Worm (Caenorhabditis elegans) whole organism, young adult: Measurements from ENCODE around the gene vamp-7.

Experiments
- B0035.1 ChIP-seq: sonication (generic microtip); optimal IDR thresholded peaks from 2 replicates; lab custom pipeline; 2016; ENCODE audit warnings: missing genetic modification characterization, mild to moderate bottlenecking, missing compliant biosample characterization, missing genotype, missing genetic modification reagents
- B0336.3 ChIP-seq: fragments of 200-800 bp; sonication (Bioruptor generic); IDR thresholded peaks from 2 replicates; pipeline ENCODE4 v1.3.6; 2022; ENCODE audit warnings: missing genetic modification characterization, missing compliant biosample characterization
- F33H1.4 ChIP-seq: fragments of 200-800 bp; sonication (Bioruptor generic); IDR thresholded peaks from 2 replicates; pipeline ENCODE4 v1.3.6; 2022; ENCODE audit warnings: missing genetic modification reagents, missing genetic modification characterization, missing compliant biosample characterization
- F37B4.10 ChIP-seq: fragments of 200-800 bp; sonication (Bioruptor generic); IDR thresholded peaks from 2 replicates; pipeline ENCODE4 v1.3.6; 2022; ENCODE audit warnings: missing genetic modification characterization, missing compliant biosample characterization
- F39B2.1 ChIP-seq: fragments of 200-800 bp; sonication (Bioruptor generic); IDR thresholded peaks from 2 replicates; pipeline ENCODE4 v1.3.6; 2022; ENCODE audit warnings: missing genetic modification reagents, missing genetic modification characterization, missing compliant biosample characterization
- F49E8.2 ChIP-seq: sonication (generic microtip); optimal IDR thresholded peaks from 3 replicates; lab custom pipeline; 2017; ENCODE audit warnings: missing genetic modification characterization, mild to moderate bottlenecking, missing compliant biosample characterization, antibody characterized with exemption, moderate library complexity; ENCODE audit not compliant: insufficient read depth
- K11D2.4 ChIP-seq: fragments of 200-800 bp; sonication (Bioruptor generic); IDR thresholded peaks from 2 replicates; pipeline ENCODE4 v1.3.6; 2022; ENCODE audit warnings: missing genetic modification reagents, missing genetic modification characterization, missing compliant biosample characterization
- K12H6.12 ChIP-seq: fragments of 200-800 bp; sonication (Bioruptor generic); optimal IDR thresholded peaks from 2 replicates; lab custom pipeline; 2018; ENCODE audit warnings: mild to moderate bottlenecking, missing genetic modification characterization, missing compliant biosample characterization
- T26A5.8 ChIP-seq: sonication (generic microtip); optimal IDR thresholded peaks from 2 replicates; lab custom pipeline; 2016; ENCODE audit warnings: missing genetic modification characterization, missing compliant biosample characterization
- Y53F4B.3 ChIP-seq: fragments of 200-800 bp; sonication (Bioruptor generic); IDR thresholded peaks from 2 replicates; pipeline ENCODE4 v1.3.6; 2022; ENCODE audit warnings: missing genetic modification reagents, missing genetic modification characterization, missing compliant biosample characterization
- Y56A3A.18 ChIP-seq: fragments of 200-800 bp; sonication (Bioruptor generic); IDR thresholded peaks from 2 replicates; pipeline ENCODE4 v1.3.6; 2022; ENCODE audit warnings: missing genetic modification reagents, missing genetic modification characterization, missing compliant biosample characterization
- aptf-3 ChIP-seq: fragments of 200-800 bp; sonication (Bioruptor generic); IDR thresholded peaks from 2 replicates; pipeline ENCODE4 v1.3.6; 2022; ENCODE audit warnings: missing genetic modification characterization, missing compliant biosample characterization
- atf-7 ChIP-seq: sonication (generic microtip); optimal IDR thresholded peaks from 2 replicates; lab custom pipeline; 2017; ENCODE audit warnings: mild to moderate bottlenecking, missing genetic modification characterization, missing compliant biosample characterization
- athp-1 ChIP-seq: sonication (generic microtip); optimal IDR thresholded peaks from 2 replicates; lab custom pipeline; 2017; ENCODE audit warnings: mild to moderate bottlenecking, missing genetic modification characterization, missing compliant biosample characterization
- ccch-3 ChIP-seq: fragments of 200-800 bp; sonication (Bioruptor generic); optimal IDR thresholded peaks from 2 replicates; lab custom pipeline; 2018; ENCODE audit warnings: mild to moderate bottlenecking, missing genetic modification characterization, missing compliant biosample characterization
- cebp-1 ChIP-seq, 2 experiments: fragments of 200-800 bp in 1 of 2; sonication (Bioruptor generic) in 1 of 2; sonication (generic microtip) in 1 of 2; IDR thresholded peaks in 1 of 2; optimal IDR thresholded peaks in 1 of 2; 2 replicates each; pipeline versions ENCODE4 v1.3.6 to Lab custom; 2017 to 2022; ENCODE audit warnings: missing compliant biosample characterization in 2 of 2, missing genetic modification characterization in 2 of 2, mild to moderate bottlenecking in 1 of 2, missing genetic modification reagents in 1 of 2, moderate library complexity in 1 of 2
- ceh-27 ChIP-seq: fragments of 200-800 bp; sonication (Bioruptor generic); optimal IDR thresholded peaks from 2 replicates; lab custom pipeline; 2018; ENCODE audit warnings: mild to moderate bottlenecking, missing genetic modification characterization, moderate library complexity, missing compliant biosample characterization
- ceh-58 ChIP-seq: fragments of 200-800 bp; sonication (Bioruptor generic); IDR thresholded peaks from 2 replicates; pipeline ENCODE4 v1.3.6; 2022; ENCODE audit warnings: missing genetic modification characterization, missing compliant biosample characterization
- dpff-1 ChIP-seq: sonication (generic microtip); optimal IDR thresholded peaks from 2 replicates; lab custom pipeline; 2017; ENCODE audit warnings: mild to moderate bottlenecking, missing genetic modification characterization, missing compliant biosample characterization
- dpl-1 ChIP-seq: fragments of 150-350 bp; optimal IDR thresholded peaks from 2 replicates; lab custom pipeline; 2014; ENCODE audit warnings: missing biosample characterization, missing genetic modification reagents, missing genetic modification characterization
- egrh-3 ChIP-seq: fragments of 200-800 bp; sonication (Bioruptor generic); IDR thresholded peaks from 2 replicates; pipeline ENCODE4 v1.3.6; 2022; ENCODE audit warnings: missing genetic modification reagents, missing genetic modification characterization, missing compliant biosample characterization
- fkh-3 ChIP-seq: sonication (generic microtip); optimal IDR thresholded peaks from 2 replicates; lab custom pipeline; 2016; ENCODE audit warnings: mild to moderate bottlenecking, missing genetic modification characterization, missing compliant biosample characterization
- hlh-26 ChIP-seq: fragments of 200-800 bp; sonication (Bioruptor generic); conservative IDR thresholded peaks from 2 replicates; pipeline ENCODE4 v1.3.6; 2022; ENCODE audit warnings: missing genetic modification reagents, missing genetic modification characterization, missing compliant biosample characterization
- lag-1 ChIP-seq: fragments of 200-800 bp; sonication (Bioruptor generic); IDR thresholded peaks from 2 replicates; pipeline ENCODE4 v1.3.6; 2022; ENCODE audit warnings: missing genetic modification reagents, missing genetic modification characterization, missing compliant biosample characterization
- lin-35 ChIP-seq, 3 experiments: fragments of 150-350 bp in 2 of 3; sonication (generic microtip) in 1 of 3; optimal IDR thresholded peaks; 2 replicates each; lab custom pipeline; 2014 to 2018; ENCODE audit warnings: missing biosample characterization in 3 of 3, missing genetic modification characterization in 3 of 3, missing genetic modification reagents in 3 of 3
- lsl-1 ChIP-seq: fragments of 200-800 bp; sonication (Bioruptor generic); optimal IDR thresholded peaks from 2 replicates; lab custom pipeline; 2018; ENCODE audit warnings: mild to moderate bottlenecking, missing genetic modification characterization, moderate library complexity, missing compliant biosample characterization
- madf-10 ChIP-seq: sonication (generic microtip); optimal IDR thresholded peaks from 2 replicates; lab custom pipeline; 2016; ENCODE audit warnings: mild to moderate bottlenecking, missing genetic modification characterization, missing compliant biosample characterization
- madf-3 ChIP-seq: fragments of 200-800 bp; sonication (Bioruptor generic); IDR thresholded peaks from 2 replicates; pipeline ENCODE4 v1.3.6; 2022; ENCODE audit warnings: missing genetic modification reagents, missing genetic modification characterization, missing compliant biosample characterization
- madf-6 ChIP-seq: fragments of 200-800 bp; sonication (Bioruptor generic); IDR thresholded peaks from 2 replicates; pipeline ENCODE4 v1.3.6; 2022; ENCODE audit warnings: missing genetic modification reagents, missing genetic modification characterization, missing compliant biosample characterization
- madf-8 ChIP-seq: fragments of 200-800 bp; sonication (Bioruptor generic); conservative IDR thresholded peaks from 2 replicates; pipeline ENCODE4 v1.3.6; 2022; ENCODE audit warnings: missing genetic modification reagents, missing genetic modification characterization, missing compliant biosample characterization
- mel-28 ChIP-seq: sonication (generic microtip); optimal IDR thresholded peaks from 2 replicates; lab custom pipeline; 2016; ENCODE audit warnings: borderline replicate concordance, mild to moderate bottlenecking, missing genetic modification characterization, missing compliant biosample characterization
- nfya-2 ChIP-seq: fragments of 200-800 bp; sonication (Bioruptor generic); IDR thresholded peaks from 2 replicates; pipeline ENCODE4 v1.3.6; 2022; ENCODE audit warnings: missing genetic modification reagents, missing genetic modification characterization, missing compliant biosample characterization
- nhr-27 ChIP-seq: fragments of 200-800 bp; sonication (Bioruptor generic); optimal IDR thresholded peaks from 2 replicates; lab custom pipeline; 2018; ENCODE audit warnings: mild to moderate bottlenecking, missing genetic modification characterization, moderate library complexity, missing compliant biosample characterization
- nhr-80 ChIP-seq: sonication (generic microtip); optimal IDR thresholded peaks from 2 replicates; lab custom pipeline; 2016; ENCODE audit warnings: missing genetic modification characterization, missing compliant biosample characterization
- nhr-90 ChIP-seq: sonication (generic microtip); optimal IDR thresholded peaks from 2 replicates; lab custom pipeline; 2016; ENCODE audit warnings: missing genotype, mild to moderate bottlenecking, missing genetic modification characterization, missing compliant biosample characterization
- pbrm-1 ChIP-seq: fragments of 200-800 bp; sonication (Bioruptor generic); IDR thresholded peaks from 2 replicates; pipeline ENCODE4 v1.3.6; 2022; ENCODE audit warnings: missing genetic modification reagents, missing genetic modification characterization, missing compliant biosample characterization
- pha-4 ChIP-seq: fragments of 150-350 bp; sonication (generic microtip); optimal IDR thresholded peaks from 2 replicates; lab custom pipeline; 2014; ENCODE audit warnings: missing biosample characterization, missing genetic modification reagents, missing genetic modification characterization
- rcor-1 ChIP-seq: fragments of 200-800 bp; sonication (Bioruptor generic); IDR thresholded peaks from 2 replicates; pipeline ENCODE4 v1.3.6; 2022; ENCODE audit warnings: missing genetic modification reagents, missing genetic modification characterization, missing compliant biosample characterization
- snpc-3.4 ChIP-seq: sonication (generic microtip); optimal IDR thresholded peaks from 2 replicates; lab custom pipeline; 2017; ENCODE audit warnings: missing genetic modification characterization, mild to moderate bottlenecking, missing compliant biosample characterization, antibody characterized with exemption, moderate library complexity, missing genotype, missing genetic modification reagents
- tlf-1 ChIP-seq: fragments of 200-800 bp; sonication (Bioruptor generic); optimal IDR thresholded peaks from 2 replicates; lab custom pipeline; 2018; ENCODE audit warnings: mild to moderate bottlenecking, missing genetic modification characterization, missing compliant biosample characterization
- unc-130 ChIP-seq: sonication (generic microtip); optimal IDR thresholded peaks from 2 replicates; lab custom pipeline; 2016; ENCODE audit warnings: missing genetic modification reagents, missing genetic modification characterization, missing compliant biosample characterization
- zfh-2 ChIP-seq: fragments of 200-800 bp; sonication (Bioruptor generic); conservative IDR thresholded peaks from 2 replicates; pipeline ENCODE4 v1.3.6; 2022; ENCODE audit warnings: missing genetic modification reagents, missing genetic modification characterization, missing compliant biosample characterization
- zim-3 ChIP-seq: sonication (generic microtip); optimal IDR thresholded peaks from 2 replicates; lab custom pipeline; 2017; ENCODE audit warnings: mild to moderate bottlenecking, missing genetic modification characterization, moderate library complexity, missing compliant biosample characterization
- ztf-22 ChIP-seq: fragments of 200-800 bp; sonication (Bioruptor generic); optimal IDR thresholded peaks from 2 replicates; lab custom pipeline; 2018; ENCODE audit warnings: mild to moderate bottlenecking, missing genetic modification characterization, moderate library complexity, missing compliant biosample characterization
- ztf-28 ChIP-seq: fragments of 200-800 bp; sonication (Bioruptor generic); IDR thresholded peaks from 2 replicates; pipeline ENCODE4 v1.3.6; 2022; ENCODE audit warnings: missing genetic modification reagents, missing genetic modification characterization, missing compliant biosample characterization

vamp-7 gene

DNA sequence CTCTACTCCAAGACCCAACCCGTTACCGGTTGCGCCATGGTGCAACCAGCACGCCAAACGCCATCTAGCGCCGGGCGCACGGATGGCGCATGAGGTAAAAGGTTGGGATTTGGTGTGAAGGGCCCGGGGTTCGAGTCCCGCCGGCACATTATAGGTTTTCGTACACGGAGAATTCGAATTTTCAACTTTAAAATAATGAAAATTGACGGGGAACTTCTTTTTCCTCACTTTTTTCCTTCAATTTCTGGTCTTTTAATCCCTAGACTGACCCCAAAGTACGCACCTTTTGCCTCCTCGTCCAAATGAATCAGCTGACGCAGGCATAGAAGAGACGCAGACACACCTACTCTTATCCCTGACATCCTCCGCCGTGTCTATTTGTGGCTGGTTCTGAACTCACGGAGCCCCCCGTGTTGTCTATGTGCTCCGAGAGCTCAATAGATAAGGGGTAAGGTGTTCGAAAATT lies 4.3 kb upstream of the vamp-7 start (continued):
- TF ChIP-seq F37B4.10 (GFP tag; lab: Robert Waterston, UW) (0 out of 2 replicates have a peak, but pooled peaks have one; percentile 52), madf-6 (no peak), dpff-1 (tag; lab: Kevin White, UChicago) (no peak), mel-28 (tag; lab: Kevin White, UChicago) (no peak)

DNA sequence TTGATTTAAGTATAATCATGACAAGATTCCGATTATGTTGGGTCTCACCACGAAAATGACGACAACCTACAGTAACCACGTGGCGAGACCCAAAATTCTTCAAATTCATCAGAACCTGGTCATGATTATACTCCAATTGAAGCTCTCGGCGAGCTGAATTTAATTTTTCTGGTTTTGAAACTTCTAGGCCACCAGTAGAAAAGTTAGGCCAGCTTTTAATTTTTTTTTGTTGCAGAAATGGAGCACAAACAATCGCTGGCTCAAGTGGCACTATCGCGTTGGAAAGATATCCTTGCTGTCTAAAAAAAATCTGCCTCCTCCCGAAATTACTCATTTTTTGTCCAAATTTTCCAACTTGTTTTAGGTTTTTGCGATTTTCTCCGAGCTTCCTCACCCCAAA lies 1.3 kb upstream of the vamp-7 start:
- TF ChIP-seq hlh-26 (GFP tag; lab: Robert Waterston, UW) (no peak), B0035.1 (tag; lab: Kevin White, UChicago) (no peak), athp-1 (tag; lab: Kevin White, UChicago) (no peak), rcor-1 (GFP tag; lab: Robert Waterston, UW) (no peak), F49E8.2 (tag; lab: Kevin White, UChicago) (no peak), tlf-1 (GFP tag; lab: Kevin White, UChicago) (no peak), pha-4 (tag; lab: Kevin White, UChicago) (no peak), madf-6 (no peak)

DNA sequence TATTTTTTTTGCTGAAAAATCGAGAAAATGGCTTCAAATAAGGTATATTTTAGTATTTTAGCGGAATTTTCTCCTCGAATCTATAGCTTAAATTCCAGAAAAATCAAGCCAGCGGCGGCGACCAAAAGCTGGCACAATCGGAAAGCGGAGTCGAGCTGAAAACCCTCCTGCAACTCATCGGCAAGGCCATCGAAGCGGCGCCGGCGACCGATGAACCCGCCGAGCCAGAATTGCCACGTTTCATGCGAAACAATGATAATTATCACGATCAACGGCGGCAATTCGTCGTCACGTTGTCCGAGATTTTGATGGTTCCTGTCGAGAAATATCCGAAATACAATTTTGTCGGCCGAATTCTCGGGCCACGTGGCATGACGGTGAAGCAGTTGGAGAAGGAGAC lies 2.6 kb downstream of the vamp-7 start, which contains the start of gene Y69A2AR.32:
Y69A2AR.32 (plus strand) TSS at position 28 of the 400 bp plus-strand sequence.
- no peak for TF ChIP-seq atf-7 (tag; lab: Kevin White, UChicago)
- TF ChIP-seq nhr-80: no peak
- no peak for TF ChIP-seq fkh-3
- peak; percentile 45 for TF ChIP-seq zim-3 (tag; lab: Kevin White, UChicago)
- TF ChIP-seq cebp-1 (GFP tag; IDR thresholded peaks at IDR 0.05; lab: Robert Waterston, UW): no peak
- TF ChIP-seq cebp-1 (tag; optimal IDR thresholded peaks at IDR 0.05; lab: Kevin White, UChicago): peak; percentile 5
- no peak for TF ChIP-seq dpff-1 (tag; lab: Kevin White, UChicago)
- no peak for TF ChIP-seq Y53F4B.3
- no peak for TF ChIP-seq lsl-1
- TF ChIP-seq nhr-27: no peak
- TF ChIP-seq aptf-3 (GFP tag; lab: Robert Waterston, UW): no peak
- TF ChIP-seq nfya-2 (GFP tag; lab: Robert Waterston, UW): no peak
- TF ChIP-seq ccch-3 (GFP tag; lab: Kevin White, UChicago): no peak
- no peak for TF ChIP-seq madf-10
- TF ChIP-seq F39B2.1 (GFP tag; lab: Robert Waterston, UW): no peak
- no peak for TF ChIP-seq K11D2.4 (GFP tag; lab: Robert Waterston, UW)
- TF ChIP-seq Y56A3A.18: no peak
- peak; percentile 80; the same call in 1 of the 2 replicates for TF ChIP-seq madf-3 (GFP tag; lab: Robert Waterston, UW)
- TF ChIP-seq lin-35 (GFP tag; optimal IDR thresholded peaks at IDR 0.05; lab: Kevin White, UChicago): no peak
- TF ChIP-seq ceh-58 (GFP tag; lab: Robert Waterston, UW): no peak
- no peak for TF ChIP-seq ztf-28 (GFP tag; lab: Robert Waterston, UW)
- TF ChIP-seq pbrm-1 (GFP tag; lab: Robert Waterston, UW): no peak
- no peak for TF ChIP-seq nhr-90 (tag; lab: Kevin White, UChicago)
- TF ChIP-seq egrh-3 (GFP tag; lab: Robert Waterston, UW): peak; percentile 30; the same call in 1 of the 2 replicates
- no peak for TF ChIP-seq F33H1.4
- no peak for TF ChIP-seq snpc-3.4
- no peak for TF ChIP-seq tlf-1 (GFP tag; lab: Kevin White, UChicago)
- TF ChIP-seq dpl-1: no peak
- TF ChIP-seq T26A5.8: no peak
- TF ChIP-seq ztf-22: no peak
- no peak for TF ChIP-seq madf-8 (GFP tag; lab: Robert Waterston, UW)
- peak; percentile 74; the same call in 1 of the 2 replicates for TF ChIP-seq zfh-2
- no peak for TF ChIP-seq unc-130
- no peak for TF ChIP-seq lag-1 (GFP tag; lab: Robert Waterston, UW)
- TF ChIP-seq ceh-27 (GFP tag; lab: Kevin White, UChicago): no peak
- peak; percentile 52; the same call in 1 of the 2 replicates for TF ChIP-seq B0336.3 (GFP tag; lab: Robert Waterston, UW)
- no peak for TF ChIP-seq K12H6.12
